Fruit fly (Drosophila melanogaster) whole organism, wandering third instar larva: ENCODE measurements around the gene Pde6.

Experiments used
- Abd-B ChIP-seq: fragments of >200 bp; optimal IDR thresholded peaks from 2 replicates; lab custom pipeline; 2017; ENCODE audit warnings: missing biosample characterization, missing genetic modification characterization
- CG32264 ChIP-seq: fragments of 200-800 bp; sonication (Bioruptor generic); optimal IDR thresholded peaks from 2 replicates; lab custom pipeline; 2016; ENCODE audit warnings: missing biosample characterization, missing genetic modification characterization
- CG9705 ChIP-seq: fragments of 200-800 bp; sonication (Bioruptor generic); optimal IDR thresholded peaks from 2 replicates; lab custom pipeline; 2018; ENCODE audit warnings: missing biosample characterization, mild to moderate bottlenecking, missing genetic modification characterization
- CrebA ChIP-seq: fragments of 200-800 bp; sonication (Bioruptor generic); optimal IDR thresholded peaks from 2 replicates; lab custom pipeline; 2016; ENCODE audit warnings: missing biosample characterization, mild to moderate bottlenecking, missing genetic modification characterization, borderline replicate concordance
- Dfd ChIP-seq: fragments of >200 bp; optimal IDR thresholded peaks from 2 replicates; lab custom pipeline; 2017; ENCODE audit warnings: missing biosample characterization, missing genetic modification characterization
- Dif ChIP-seq: fragments of 200-275, 200-300 bp; sonication (Bioruptor generic); optimal IDR thresholded peaks from 2 replicates; lab custom pipeline; 2018; ENCODE audit warnings: missing biosample characterization, missing genetic modification characterization; ENCODE audit not compliant: partially characterized antibody
- HLH106 ChIP-seq: fragments of 200-800 bp; optimal IDR thresholded peaks from 3 replicates; lab custom pipeline; 2019; ENCODE audit warnings: missing biosample characterization, mild to moderate bottlenecking, missing genetic modification characterization, moderate library complexity
- Hr78 ChIP-seq: fragments of >200 bp; optimal IDR thresholded peaks from 2 replicates; lab custom pipeline; 2017; ENCODE audit warnings: missing biosample characterization, missing genetic modification characterization
- Mio ChIP-seq: sonication (Bioruptor generic); optimal IDR thresholded peaks from 2 replicates; lab custom pipeline; 2016; ENCODE audit warnings: missing biosample characterization, missing genetic modification characterization
- Myc ChIP-seq: fragments of >200 bp; optimal IDR thresholded peaks from 2 replicates; lab custom pipeline; 2017
- N ChIP-seq: fragments of >200 bp; optimal IDR thresholded peaks from 2 replicates; lab custom pipeline; 2018; ENCODE audit warnings: missing biosample characterization, missing external identifiers, missing genetic modification characterization
- OdsH ChIP-seq: fragments of 200-800 bp; sonication (Bioruptor generic); optimal IDR thresholded peaks from 2 replicates; lab custom pipeline; 2016; ENCODE audit warnings: missing biosample characterization, mild to moderate bottlenecking, missing genetic modification characterization
- Rel ChIP-seq, 2 experiments: fragments of 200-800 bp; sonication (Bioruptor generic) in 1 of 2; optimal IDR thresholded peaks; 2 replicates in 1 of 2; 3 replicates in 1 of 2; lab custom pipeline; 2016 to 2019; ENCODE audit warnings: mild to moderate bottlenecking in 2 of 2, missing biosample characterization in 2 of 2, missing genetic modification characterization in 2 of 2, moderate library complexity in 1 of 2
- Vsx2 ChIP-seq: fragments of 200-300, 225-300 bp; sonication (Bioruptor generic); optimal IDR thresholded peaks from 2 replicates; lab custom pipeline; 2018; ENCODE audit warnings: missing biosample characterization, missing genetic modification characterization; ENCODE audit not compliant: partially characterized antibody
- br ChIP-seq: fragments of 200-800 bp; sonication (Bioruptor generic); optimal IDR thresholded peaks from 2 replicates; lab custom pipeline; 2016; ENCODE audit warnings: missing biosample characterization, missing genetic modification characterization
- brk ChIP-seq: fragments of 200-800 bp; sonication (Bioruptor generic); optimal IDR thresholded peaks from 2 replicates; lab custom pipeline; 2016; ENCODE audit warnings: missing biosample characterization, mild to moderate bottlenecking, missing genetic modification characterization
- dl ChIP-seq, 2 experiments: fragments of 175-275, 200-275 bp in 1 of 2; fragments of 200-275 bp in 1 of 2; sonication (Bioruptor generic); optimal IDR thresholded peaks; lab custom pipeline; 2018; ENCODE audit warnings: mild to moderate bottlenecking in 2 of 2, missing biosample characterization in 2 of 2, missing genetic modification characterization in 2 of 2, moderate library complexity in 2 of 2; ENCODE audit not compliant: partially characterized antibody in 2 of 2, insufficient read depth in 1 of 2
- dmrt93B ChIP-seq: fragments of 200-800 bp; sonication (Bioruptor generic); optimal IDR thresholded peaks from 2 replicates; lab custom pipeline; 2018; ENCODE audit warnings: missing biosample characterization, mild to moderate bottlenecking, missing genetic modification characterization
- dsf ChIP-seq: sonication (Bioruptor generic); optimal IDR thresholded peaks from 2 replicates; lab custom pipeline; 2016; ENCODE audit warnings: missing biosample characterization, missing genetic modification characterization, borderline replicate concordance
- ey ChIP-seq: fragments of 200-800 bp; sonication (Bioruptor generic); optimal IDR thresholded peaks from 2 replicates; lab custom pipeline; 2016; ENCODE audit warnings: missing biosample characterization, missing genetic modification characterization
- foxo ChIP-seq, 2 experiments: fragments of 200-800 bp; sonication (Bioruptor generic); optimal IDR thresholded peaks; 2 replicates in 1 of 2; 3 replicates in 1 of 2; lab custom pipeline; 2016 to 2017; ENCODE audit warnings: missing biosample characterization in 2 of 2, missing genetic modification characterization in 2 of 2
- fru ChIP-seq: fragments of 200-800 bp; sonication (Bioruptor generic); optimal IDR thresholded peaks from 3 replicates; lab custom pipeline; 2016; ENCODE audit warnings: missing biosample characterization, mild to moderate bottlenecking, missing genetic modification characterization
- h ChIP-seq: fragments of 200-800 bp; sonication (Bioruptor generic); optimal IDR thresholded peaks from 3 replicates; lab custom pipeline; 2016; ENCODE audit warnings: missing biosample characterization, mild to moderate bottlenecking, missing genetic modification characterization
- jim ChIP-seq: fragments of 175-275, 200-325 bp; sonication (Bioruptor generic); optimal IDR thresholded peaks from 2 replicates; lab custom pipeline; 2016; ENCODE audit warnings: missing biosample characterization, mild to moderate bottlenecking, missing genetic modification characterization
- lola ChIP-seq: fragments of >200 bp; optimal IDR thresholded peaks from 2 replicates; lab custom pipeline; 2017; ENCODE audit warnings: missing biosample characterization, missing genetic modification characterization
- pan ChIP-seq: fragments of >200 bp; optimal IDR thresholded peaks from 2 replicates; lab custom pipeline; 2017
- psq ChIP-seq: fragments of 200-800 bp; sonication (Bioruptor generic); optimal IDR thresholded peaks from 3 replicates; lab custom pipeline; 2017; ENCODE audit warnings: missing biosample characterization, mild to moderate bottlenecking, missing genetic modification characterization, moderate library complexity
- rgr ChIP-seq: fragments of 200-800 bp; sonication (Bioruptor generic); optimal IDR thresholded peaks from 3 replicates; lab custom pipeline; 2016; ENCODE audit warnings: missing biosample characterization, mild to moderate bottlenecking, missing genetic modification characterization
- sage ChIP-seq: fragments of 200-800 bp; sonication (Bioruptor generic); optimal IDR thresholded peaks from 2 replicates; lab custom pipeline; 2016; ENCODE audit warnings: missing biosample characterization, mild to moderate bottlenecking, missing genetic modification characterization
- sv ChIP-seq: fragments of 200-800 bp; sonication (Bioruptor generic); optimal IDR thresholded peaks from 3 replicates; lab custom pipeline; 2016; ENCODE audit warnings: missing biosample characterization, missing genetic modification characterization
- tai ChIP-seq: sonication (Bioruptor generic); optimal IDR thresholded peaks from 2 replicates; lab custom pipeline; 2016; ENCODE audit warnings: missing biosample characterization, missing genetic modification characterization
- usp ChIP-seq: fragments of >200 bp; optimal IDR thresholded peaks from 2 replicates; lab custom pipeline; 2017; ENCODE audit warnings: missing biosample characterization, missing genetic modification characterization
- woc ChIP-seq: sonication (Bioruptor generic); optimal IDR thresholded peaks from 2 replicates; lab custom pipeline; 2016; ENCODE audit warnings: missing biosample characterization, mild to moderate bottlenecking, missing genetic modification characterization

Pde6 gene

DNA sequence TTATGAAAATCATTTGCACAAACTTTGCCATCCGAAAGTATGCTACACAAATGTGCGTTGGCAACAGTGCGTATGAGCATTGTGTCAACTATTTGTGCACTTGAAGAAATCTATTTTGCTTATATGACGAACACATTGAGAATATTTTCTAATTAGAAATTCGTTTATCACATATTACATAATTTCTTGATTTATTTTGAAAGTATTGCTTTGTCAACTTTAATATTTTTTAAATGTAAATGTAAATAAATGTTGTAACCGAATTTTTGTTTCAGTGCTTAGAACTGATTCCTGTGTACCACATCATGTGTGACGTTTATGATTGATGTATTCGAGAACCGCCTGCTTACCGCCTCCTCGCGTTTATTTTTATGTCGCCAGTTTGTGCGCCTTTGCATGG, 16.1 kb downstream of the Pde6 start:
- TF ChIP-seq CrebA (GFP tag; lab: Kevin White, UChicago) (no peak), CG32264 (GFP tag; lab: Kevin White, UChicago) (no peak), rgr (GFP tag; lab: Kevin White, UChicago) (no peak), Rel (GFP tag; optimal IDR thresholded peaks at IDR 0.05; lab: Kevin White, UChicago) (no peak), Rel (tag; optimal IDR thresholded peaks at IDR 0.05; lab: Kevin White, UChicago) (no peak), dsf (GFP tag; lab: Kevin White, UChicago) (no peak), Hr78 (GFP tag; lab: Kevin White, UChicago) (no peak), HLH106 (tag; lab: Kevin White, UChicago) (no peak), sage (no peak)

dm6 chr3R:14526657-14527056, 31.4 kb downstream of the Pde6 start:
- TF ChIP-seq Mio (no peak), psq (GFP tag; lab: Kevin White, UChicago) (no peak), CG32264 (GFP tag; lab: Kevin White, UChicago) (no peak), Vsx2 (GFP tag; lab: Kevin White, UChicago) (no peak), sv (GFP tag; lab: Kevin White, UChicago) (no peak), rgr (GFP tag; lab: Kevin White, UChicago) (no peak), lola (GFP tag; lab: Kevin White, UChicago) (no peak), HLH106 (tag; lab: Kevin White, UChicago) (no peak), Dfd (GFP tag; lab: Kevin White, UChicago) (no peak), OdsH (no peak), ey (GFP tag; lab: Kevin White, UChicago) (no peak), Rel (GFP tag; optimal IDR thresholded peaks at IDR 0.05; lab: Kevin White, UChicago) (no peak), Rel (tag; optimal IDR thresholded peaks at IDR 0.05; lab: Kevin White, UChicago) (no peak), sage (no peak), Abd-B (GFP tag; lab: Kevin White, UChicago) (no peak), N (GFP tag; lab: Kevin White, UChicago) (no peak), Dif (GFP tag; lab: Kevin White, UChicago) (no peak), Myc (lab: Kevin White, UChicago) (no peak), dmrt93B (GFP tag; lab: Kevin White, UChicago) (no peak), Hr78 (GFP tag; lab: Kevin White, UChicago) (no peak), CG9705 (no peak)

dm6 chr3R:14520749-14521148, 37.4 kb downstream of the Pde6 start, which contains the start of gene Cyp313a1:
Gene Cyp313a1 (plus strand): TSS chr3R:14521049.
- no peak for TF ChIP-seq usp (GFP tag; lab: Kevin White, UChicago)
- TF ChIP-seq Mio = no peak
- no peak for TF ChIP-seq OdsH
- TF ChIP-seq h = no peak
- no peak for TF ChIP-seq brk (GFP tag; lab: Kevin White, UChicago)
- no peak for TF ChIP-seq foxo (GFP tag; optimal IDR thresholded peaks at IDR 0.05; lab: Kevin White, UChicago)
- no peak for TF ChIP-seq ey (GFP tag; lab: Kevin White, UChicago)
- TF ChIP-seq rgr (GFP tag; lab: Kevin White, UChicago) = no peak
- no peak for TF ChIP-seq dl (GFP tag; optimal IDR thresholded peaks at IDR 0.05; lab: Kevin White, UChicago; ENCODE audit: insufficient read depth in 1 of 2, partially characterized antibody in 2 of 2)
- TF ChIP-seq fru (GFP tag; lab: Kevin White, UChicago) = no peak
- TF ChIP-seq Myc (lab: Kevin White, UChicago) = no peak
- TF ChIP-seq psq (GFP tag; lab: Kevin White, UChicago) = no peak
- TF ChIP-seq HLH106 (tag; lab: Kevin White, UChicago) = no peak
- TF ChIP-seq Hr78 (GFP tag; lab: Kevin White, UChicago) = no peak
- no peak for TF ChIP-seq woc (GFP tag; lab: Kevin White, UChicago)
- no peak for TF ChIP-seq CG32264 (GFP tag; lab: Kevin White, UChicago)
- no peak for TF ChIP-seq jim (GFP tag; lab: Kevin White, UChicago)
- no peak for TF ChIP-seq sv (GFP tag; lab: Kevin White, UChicago)
- no peak for TF ChIP-seq CrebA (GFP tag; lab: Kevin White, UChicago)
- no peak for TF ChIP-seq br (GFP tag; lab: Kevin White, UChicago)

DNA sequence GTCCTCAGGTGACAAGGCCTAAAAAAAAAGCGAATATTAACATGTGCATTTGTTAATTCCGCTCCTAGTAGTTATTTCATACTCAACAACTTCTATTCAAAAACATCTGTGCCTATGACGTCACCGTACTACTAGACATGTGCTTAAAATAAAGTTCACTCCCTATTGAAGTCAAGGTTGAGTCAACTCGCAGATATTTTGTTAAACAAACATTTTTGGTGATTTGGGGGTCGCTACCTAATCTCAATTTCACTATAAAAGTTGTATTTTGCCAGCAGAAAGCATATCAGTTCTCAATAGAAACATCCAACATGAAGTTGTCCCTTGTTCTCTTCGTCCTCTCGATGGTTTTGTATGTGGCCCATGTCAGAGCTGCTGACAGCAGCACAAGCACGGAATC, 41.4 kb downstream of the Pde6 start, which contains the start of gene CG34273:
TSS of gene CG34273 (plus strand) at position 301 of the 400 bp plus-strand sequence.
- TF ChIP-seq pan (lab: Kevin White, UChicago) (no peak), dsf (GFP tag; lab: Kevin White, UChicago) (no peak), CG32264 (GFP tag; lab: Kevin White, UChicago) (no peak), HLH106 (tag; lab: Kevin White, UChicago) (no peak), ey (GFP tag; lab: Kevin White, UChicago) (no peak), tai (GFP tag; lab: Kevin White, UChicago) (no peak)
